Fruit fly (Drosophila melanogaster): ENCODE measurements around the gene CG10214.
A peak's percentile ranks its signal among the peaks of the same experiment; 100 is the strongest.

Gene CG10214

dm6 chr3R:23791491-23791890 lies 24.2 kb upstream of the CG10214 start (continued):
- TF ChIP-seq Eip93F (GFP tag; optimal IDR thresholded peaks at IDR 0.05), result no peak
- no peak for TF ChIP-seq CG1621 (tag; optimal IDR thresholded peaks at IDR 0.05)
- no peak for TF ChIP-seq Hr38 (GFP tag; optimal IDR thresholded peaks at IDR 0.05)
- no peak for TF ChIP-seq net (GFP tag; optimal IDR thresholded peaks at IDR 0.05)
- TF ChIP-seq CG34406 (GFP tag; optimal IDR thresholded peaks at IDR 0.05), result no peak
- TF ChIP-seq Lpt (GFP tag; optimal IDR thresholded peaks at IDR 0.05), result peak; percentile 20
- TF ChIP-seq CG6792 (GFP tag; optimal IDR thresholded peaks at IDR 0.05), result peak; percentile 15

dm6 chr3R:23790483-23791175 lies 23.3 kb upstream of the CG10214 start:
- TF ChIP-seq Smox (GFP tag; optimal IDR thresholded peaks at IDR 0.05) (no peak), CG6276 (GFP tag; optimal IDR thresholded peaks at IDR 0.05) (no peak), CG3032 (tag; optimal IDR thresholded peaks at IDR 0.05) (no peak), CG7368 (GFP tag; optimal IDR thresholded peaks at IDR 0.05) (no peak), CG32006 (GFP tag; optimal IDR thresholded peaks at IDR 0.05) (no peak), CG6792 (GFP tag; optimal IDR thresholded peaks at IDR 0.05) (no peak), Hr39 (GFP tag; optimal IDR thresholded peaks at IDR 0.05) (no peak), CG10631 (GFP tag; optimal IDR thresholded peaks at IDR 0.05) (no peak), Eip93F (GFP tag; optimal IDR thresholded peaks at IDR 0.05) (no peak), Sox102F (GFP tag; optimal IDR thresholded peaks at IDR 0.05) (no peak), Ets96B (tag; optimal IDR thresholded peaks at IDR 0.05) (no peak), Eip75B (GFP tag; optimal IDR thresholded peaks at IDR 0.05) (no peak), esn (GFP tag; optimal IDR thresholded peaks at IDR 0.05) (peak; percentile 15), acj6 (GFP tag; optimal IDR thresholded peaks at IDR 0.05) (no peak), fd85E (GFP tag; optimal IDR thresholded peaks at IDR 0.05) (no peak), fkh (GFP tag; optimal IDR thresholded peaks at IDR 0.05) (peak; percentile 57), CG15336 (GFP tag; IDR thresholded peaks at IDR 0.05) (no peak), Sox15 (GFP tag; optimal IDR thresholded peaks at IDR 0.05) (no peak), vri (GFP tag; optimal IDR thresholded peaks at IDR 0.05) (no peak), lz (GFP tag; optimal IDR thresholded peaks at IDR 0.05) (peak; percentile 7), CG9139 (GFP tag; optimal IDR thresholded peaks at IDR 0.05) (no peak), CG16779 (tag; optimal IDR thresholded peaks at IDR 0.05) (no peak), ss (GFP tag; optimal IDR thresholded peaks at IDR 0.05) (no peak), achi (GFP tag; optimal IDR thresholded peaks at IDR 0.05) (no peak), Ets21C (GFP tag; optimal IDR thresholded peaks at IDR 0.05) (no peak), Lpt (GFP tag; optimal IDR thresholded peaks at IDR 0.05) (no peak), CG8632 (GFP tag; optimal IDR thresholded peaks at IDR 0.05) (no peak), CG11902 (GFP tag; optimal IDR thresholded peaks at IDR 0.05) (no peak), CG8119 (GFP tag; IDR thresholded peaks at IDR 0.05) (no peak), CG10669 (GFP tag; optimal IDR thresholded peaks at IDR 0.05) (no peak), topi (GFP tag; optimal IDR thresholded peaks at IDR 0.05) (peak; percentile 10), Eip78C (GFP tag) (peak; percentile 56), CG4318 (GFP tag; optimal IDR thresholded peaks at IDR 0.05) (no peak), CG1621 (tag; optimal IDR thresholded peaks at IDR 0.05) (no peak), eg (GFP tag; IDR thresholded peaks at IDR 0.05) (no peak), Blimp-1 (GFP tag; optimal IDR thresholded peaks at IDR 0.05) (no peak), net (GFP tag; optimal IDR thresholded peaks at IDR 0.05) (no peak), cyc (GFP tag; optimal IDR thresholded peaks at IDR 0.05) (peak; percentile 23), Hr38 (GFP tag; optimal IDR thresholded peaks at IDR 0.05) (no peak), fd59A (GFP tag; optimal IDR thresholded peaks at IDR 0.05) (no peak), salr (GFP tag; optimal IDR thresholded peaks at IDR 0.05) (no peak), Sox14 (GFP tag; optimal IDR thresholded peaks at IDR 0.05) (no peak), CG3919 (GFP tag; optimal IDR thresholded peaks at IDR 0.05) (no peak), Hr4 (GFP tag; optimal IDR thresholded peaks at IDR 0.05) (no peak), pdm3 (GFP tag; optimal IDR thresholded peaks at IDR 0.05) (no peak), CG31627 (GFP tag; optimal IDR thresholded peaks at IDR 0.05) (peak; percentile 9), CG6163 (GFP tag; IDR thresholded peaks at IDR 0.05) (no peak), CG11294 (GFP tag; IDR thresholded peaks at IDR 0.05) (no peak)
